Fruit fly (Drosophila melanogaster) whole organism, prepupa: Measurements from ENCODE around the gene Atat.

Source experiments
- CG3919 ChIP-seq: fragments of 200-800 bp; sonication (Bioruptor generic); optimal IDR thresholded peaks from 3 replicates; lab custom pipeline; 2016; ENCODE audit warnings: missing biosample characterization, missing genetic modification characterization
- Sox102F ChIP-seq: fragments of 200-800 bp; sonication (Bioruptor generic); optimal IDR thresholded peaks from 2 replicates; lab custom pipeline; 2016; ENCODE audit warnings: missing biosample characterization, mild to moderate bottlenecking, missing genetic modification characterization
- pdm3 ChIP-seq: fragments of 200-800 bp; sonication (Bioruptor generic); optimal IDR thresholded peaks from 3 replicates; lab custom pipeline; 2016; ENCODE audit warnings: missing biosample characterization, missing genetic modification characterization
- salr ChIP-seq, 2 experiments: fragments of 200-800 bp; sonication (Bioruptor generic); optimal IDR thresholded peaks; 3 replicates each; lab custom pipeline; 2016 to 2018; ENCODE audit warnings: missing biosample characterization in 2 of 2, missing genetic modification characterization in 2 of 2, mild to moderate bottlenecking in 1 of 2
- vri ChIP-seq: fragments of 200-800 bp; sonication (Bioruptor generic); optimal IDR thresholded peaks from 3 replicates; lab custom pipeline; 2016; ENCODE audit warnings: missing biosample characterization, mild to moderate bottlenecking, missing genetic modification characterization

DNA sequence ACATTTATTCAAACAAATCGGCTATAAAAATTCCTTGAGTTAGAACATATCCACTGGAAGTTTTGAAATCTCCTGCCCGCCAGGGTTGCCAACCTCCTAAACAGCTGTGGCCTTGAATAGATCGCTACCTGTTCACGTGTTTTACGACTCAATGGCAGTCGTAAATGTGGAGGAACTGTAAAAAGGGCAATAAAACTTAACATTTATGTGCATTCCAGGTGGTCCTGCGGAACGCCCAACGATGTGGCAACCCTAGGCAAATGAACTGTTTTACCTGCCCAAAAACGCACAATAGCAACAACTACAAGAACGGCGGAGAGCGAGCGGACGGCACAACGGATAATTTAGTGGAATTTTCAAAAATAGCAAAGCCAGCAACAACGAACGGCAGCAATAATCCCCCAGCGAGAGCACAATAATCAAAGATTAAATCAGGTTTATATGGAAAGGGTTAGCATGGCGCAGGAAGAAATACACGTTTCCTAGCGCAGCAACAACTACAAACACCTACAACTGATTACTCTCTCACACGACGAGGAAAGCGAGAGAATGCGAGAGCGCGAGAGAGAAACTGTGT, 35.2 kb upstream of the Atat start:
- no peak for TF ChIP-seq Sox102F
- no peak for TF ChIP-seq pdm3 (GFP tag; lab: Kevin White, UChicago)
- TF ChIP-seq CG3919: no peak
- TF ChIP-seq salr (GFP tag; optimal IDR thresholded peaks at IDR 0.05; lab: Kevin White, UChicago): peak in 1 of 2 experiments; percentile 7
- no peak for TF ChIP-seq vri (GFP tag; lab: Kevin White, UChicago)
